Worm (Caenorhabditis elegans): Measurements from ENCODE around the gene F11A5.15.

The F11A5.15 gene

DNA sequence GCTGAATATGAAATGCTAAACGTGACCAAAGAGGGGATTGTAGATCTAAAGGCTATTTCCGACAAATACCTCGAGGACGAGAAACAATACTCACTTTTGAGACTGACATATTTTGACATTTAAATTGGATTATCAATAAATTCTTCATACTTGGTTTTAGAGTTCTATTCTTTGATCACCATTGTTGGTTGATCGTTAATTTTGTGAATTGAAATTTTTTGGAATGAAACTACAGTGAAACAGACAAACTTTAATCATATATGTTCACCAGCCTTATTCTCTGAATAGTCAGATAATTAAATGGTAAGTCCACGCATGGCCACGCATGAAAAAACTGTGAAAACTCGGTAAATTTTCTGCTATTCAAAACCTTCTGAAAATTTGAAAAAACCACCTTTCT, 15.8 kb downstream of the F11A5.15 start, which contains the start of gene F11A5.18:
Gene F11A5.18, plus strand, starts transcription at position 301 of the 400 bp plus-strand sequence.
- TF ChIP-seq tbx-2 (tag; optimal IDR thresholded peaks at IDR 0.05): no peak
- TF ChIP-seq unc-39 (tag; optimal IDR thresholded peaks at IDR 0.05): no peak
- TF ChIP-seq nhr-25 (tag; optimal IDR thresholded peaks at IDR 0.05): no peak
- TF ChIP-seq nhr-12 (tag; optimal IDR thresholded peaks at IDR 0.05): no peak
- no peak for TF ChIP-seq jun-1 (tag; optimal IDR thresholded peaks at IDR 0.05)
- TF ChIP-seq nhr-67 (tag; optimal IDR thresholded peaks at IDR 0.05): no peak
- no peak for TF ChIP-seq nhr-237 (tag; optimal IDR thresholded peaks at IDR 0.05)
- TF ChIP-seq zag-1 (tag; optimal IDR thresholded peaks at IDR 0.05): no peak
- no peak for TF ChIP-seq elt-3 (tag; optimal IDR thresholded peaks at IDR 0.05)
- TF ChIP-seq aly-2 (tag; optimal IDR thresholded peaks at IDR 0.05): no peak
- TF ChIP-seq hmg-11 (tag; optimal IDR thresholded peaks at IDR 0.05): no peak
- no peak for TF ChIP-seq lsy-12 (tag; optimal IDR thresholded peaks at IDR 0.05)
- no peak for TF ChIP-seq ceh-28 (tag; optimal IDR thresholded peaks at IDR 0.05)
- TF ChIP-seq elt-1 (tag; optimal IDR thresholded peaks at IDR 0.05): no peak
- no peak for TF ChIP-seq ztf-4 (tag; optimal IDR thresholded peaks at IDR 0.05)
- no peak for TF ChIP-seq ama-1 (optimal IDR thresholded peaks at IDR 0.05)
- TF ChIP-seq ZK546.5 (tag; optimal IDR thresholded peaks at IDR 0.05): no peak
- TF ChIP-seq ceh-9 (tag; optimal IDR thresholded peaks at IDR 0.05): no peak
- no peak for TF ChIP-seq egl-27 (tag; optimal IDR thresholded peaks at IDR 0.05)

DNA sequence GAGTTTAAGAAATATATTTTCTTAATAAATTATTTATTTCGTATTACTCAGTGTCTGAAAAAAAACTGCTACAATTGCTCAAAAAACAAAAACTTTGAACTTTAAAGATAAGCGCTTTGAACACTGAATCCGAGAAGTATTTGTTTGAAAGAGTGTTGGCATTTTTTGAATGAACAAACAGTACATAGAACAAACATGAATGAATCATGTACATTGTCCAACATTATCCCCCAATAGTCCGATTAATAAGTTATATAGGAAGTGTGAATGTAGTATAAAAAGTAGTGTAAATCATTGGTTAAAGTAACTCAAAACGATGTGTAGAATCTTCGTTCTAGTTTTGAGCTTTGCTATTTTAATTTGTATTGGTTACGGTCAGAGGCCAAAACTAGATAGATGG, 16.7 kb downstream of the F11A5.15 start, which contains the start of gene F11A5.17:
Gene F11A5.17, plus strand, starts transcription at position 301 of the 400 bp plus-strand sequence.
- TF ChIP-seq elt-2 (tag; optimal IDR thresholded peaks at IDR 0.05) (no peak), ama-1 (optimal IDR thresholded peaks at IDR 0.05) (no peak), unc-39 (tag; optimal IDR thresholded peaks at IDR 0.05) (no peak), elt-1 (tag; optimal IDR thresholded peaks at IDR 0.05) (no peak), nhr-23 (tag; optimal IDR thresholded peaks at IDR 0.05) (no peak), sea-2 (GFP tag; optimal IDR thresholded peaks at IDR 0.05) (no peak)

DNA sequence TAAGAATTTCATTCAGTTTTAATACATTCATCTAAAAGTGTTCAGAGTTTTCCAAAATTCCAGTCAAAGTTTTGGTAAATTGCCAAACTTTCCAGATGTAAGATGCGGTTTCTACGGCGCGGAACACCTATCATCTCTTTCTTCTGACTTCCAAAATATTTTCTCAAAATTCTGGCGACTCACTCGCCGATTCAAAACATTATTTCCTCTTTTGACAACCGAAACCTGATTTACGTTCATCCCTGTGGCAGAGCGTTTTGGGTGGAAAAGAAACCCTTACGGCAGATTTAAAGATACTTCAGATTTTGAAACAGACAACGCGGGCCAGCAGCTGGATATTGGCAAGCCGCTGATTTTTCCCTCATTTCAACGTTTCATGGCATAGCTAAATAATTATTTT, 20.4 kb downstream of the F11A5.15 start, which contains the start of gene F11A5.5:
Gene F11A5.5, plus strand, starts transcription at position 301 of the 400 bp plus-strand sequence.
- TF ChIP-seq ceh-16 (tag; optimal IDR thresholded peaks at IDR 0.05) (no peak), nhr-12 (tag; optimal IDR thresholded peaks at IDR 0.05) (no peak), nhr-76 (tag; optimal IDR thresholded peaks at IDR 0.05) (no peak), egl-5 (tag; optimal IDR thresholded peaks at IDR 0.05) (no peak), elt-1 (tag; optimal IDR thresholded peaks at IDR 0.05) (no peak), nfya-1 (tag; optimal IDR thresholded peaks at IDR 0.05; ENCODE audit: insufficient read depth) (no peak), jun-1 (tag; optimal IDR thresholded peaks at IDR 0.05) (no peak)

DNA sequence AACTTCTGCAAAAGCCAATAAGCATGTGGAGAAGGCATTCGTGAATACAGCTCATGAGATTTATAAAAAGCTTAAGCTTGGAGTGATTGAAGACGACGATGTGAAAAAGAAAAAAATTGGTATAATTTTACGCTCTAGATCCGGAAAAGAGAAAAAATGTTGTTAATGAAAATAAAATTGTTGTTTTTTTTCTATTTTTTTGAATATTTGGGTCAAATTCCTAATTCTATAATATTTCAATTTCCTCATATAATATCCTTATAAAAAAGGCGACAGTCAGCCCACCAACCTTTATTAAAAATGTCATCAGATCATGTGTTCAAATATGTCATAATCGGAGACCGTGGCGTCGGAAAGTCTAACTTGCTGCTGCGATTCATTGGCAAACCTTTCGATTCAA, 23.0 kb downstream of the F11A5.15 start, which contains the start of gene rabr-3:
Gene rabr-3, plus strand, starts transcription at position 301 of the 400 bp plus-strand sequence.
- TF ChIP-seq ztf-11 (tag; optimal IDR thresholded peaks at IDR 0.05) (no peak), fos-1 (tag; optimal IDR thresholded peaks at IDR 0.05) (no peak), elt-2 (tag; optimal IDR thresholded peaks at IDR 0.05) (no peak), ceh-16 (tag; optimal IDR thresholded peaks at IDR 0.05) (no peak), mdl-1 (tag; optimal IDR thresholded peaks at IDR 0.05) (no peak), R02D3.7 (tag; optimal IDR thresholded peaks at IDR 0.05) (no peak), ceh-9 (tag; optimal IDR thresholded peaks at IDR 0.05) (no peak), egl-27 (tag; optimal IDR thresholded peaks at IDR 0.05) (no peak), egl-5 (tag; optimal IDR thresholded peaks at IDR 0.05) (no peak), sea-2 (GFP tag; optimal IDR thresholded peaks at IDR 0.05) (no peak), elt-1 (tag; optimal IDR thresholded peaks at IDR 0.05) (no peak), fkh-2 (tag; optimal IDR thresholded peaks at IDR 0.05) (no peak)

ce11 chrV:16194639-16195038, 23.8 kb downstream of the F11A5.15 start, which contains the start of gene rabr-4:
Gene rabr-4 (plus strand): TSS chrV:16194939.
- TF ChIP-seq eor-1 (tag; optimal IDR thresholded peaks at IDR 0.05): no peak
- TF ChIP-seq egl-5 (tag; optimal IDR thresholded peaks at IDR 0.05): no peak
- no peak for TF ChIP-seq ceh-16 (tag; optimal IDR thresholded peaks at IDR 0.05)
- TF ChIP-seq nhr-28 (tag; optimal IDR thresholded peaks at IDR 0.05): no peak
- no peak for TF ChIP-seq lin-15B (tag; optimal IDR thresholded peaks at IDR 0.05)
- no peak for TF ChIP-seq zag-1 (tag; optimal IDR thresholded peaks at IDR 0.05)
- TF ChIP-seq unc-39 (tag; optimal IDR thresholded peaks at IDR 0.05): no peak
- no peak for TF ChIP-seq fkh-10 (GFP tag; optimal IDR thresholded peaks at IDR 0.05)
- TF ChIP-seq snpc-4 (tag; optimal IDR thresholded peaks at IDR 0.05): no peak
- no peak for TF ChIP-seq R02D3.7 (tag; optimal IDR thresholded peaks at IDR 0.05)
- no peak for TF ChIP-seq elt-2 (tag; optimal IDR thresholded peaks at IDR 0.05)
- no peak for TF ChIP-seq sea-2 (GFP tag; optimal IDR thresholded peaks at IDR 0.05)
- no peak for TF ChIP-seq nhr-23 (tag; optimal IDR thresholded peaks at IDR 0.05)
- TF ChIP-seq skn-1 (tag; optimal IDR thresholded peaks at IDR 0.05): no peak
- no peak for TF ChIP-seq nhr-11 (tag; optimal IDR thresholded peaks at IDR 0.05)
- no peak for TF ChIP-seq lin-39 (tag; optimal IDR thresholded peaks at IDR 0.05)
- no peak for TF ChIP-seq nhr-76 (tag; optimal IDR thresholded peaks at IDR 0.05)

Data from whole organism, L3 larva.